Worm (Caenorhabditis elegans) whole organism, young adult: ENCODE measurements around the gene srd-38.
A peak's percentile ranks its signal among the peaks of the same experiment; 100 is the strongest.

Experiments
- C06A6.2 ChIP-seq: fragments of 200-800 bp; sonication (Bioruptor generic); conservative IDR thresholded peaks from 2 replicates; pipeline ENCODE4 v1.3.6; 2022; ENCODE audit warnings: missing genetic modification characterization, missing compliant biosample characterization
- D2030.7 ChIP-seq: fragments of 200-800 bp; sonication (Bioruptor generic); IDR thresholded peaks from 2 replicates; pipeline ENCODE4 v1.3.6; 2022; ENCODE audit warnings: missing genetic modification reagents, missing genetic modification characterization, missing compliant biosample characterization
- F23B12.7 ChIP-seq: sonication (generic microtip); optimal IDR thresholded peaks from 2 replicates; lab custom pipeline; 2017; ENCODE audit warnings: missing genetic modification characterization, mild to moderate bottlenecking, missing compliant biosample characterization, antibody characterized with exemption, moderate library complexity; ENCODE audit not compliant: insufficient read depth
- F37B4.10 ChIP-seq: fragments of 200-800 bp; sonication (Bioruptor generic); IDR thresholded peaks from 2 replicates; pipeline ENCODE4 v1.3.6; 2022; ENCODE audit warnings: missing genetic modification characterization, missing compliant biosample characterization
- F39B2.1 ChIP-seq: fragments of 200-800 bp; sonication (Bioruptor generic); IDR thresholded peaks from 2 replicates; pipeline ENCODE4 v1.3.6; 2022; ENCODE audit warnings: missing genetic modification reagents, missing genetic modification characterization, missing compliant biosample characterization
- F52B5.7 ChIP-seq: sonication (generic microtip); optimal IDR thresholded peaks from 2 replicates; lab custom pipeline; 2016; ENCODE audit warnings: mild to moderate bottlenecking, missing genetic modification characterization, missing compliant biosample characterization
- F57A8.1 ChIP-seq: fragments of 200-800 bp; sonication (Bioruptor generic); optimal IDR thresholded peaks from 2 replicates; lab custom pipeline; 2018; ENCODE audit warnings: mild to moderate bottlenecking, missing genetic modification characterization, moderate library complexity, missing compliant biosample characterization
- T26A5.8 ChIP-seq: sonication (generic microtip); optimal IDR thresholded peaks from 2 replicates; lab custom pipeline; 2016; ENCODE audit warnings: missing genetic modification characterization, missing compliant biosample characterization
- Y53F4B.3 ChIP-seq: fragments of 200-800 bp; sonication (Bioruptor generic); IDR thresholded peaks from 2 replicates; pipeline ENCODE4 v1.3.6; 2022; ENCODE audit warnings: missing genetic modification reagents, missing genetic modification characterization, missing compliant biosample characterization
- Y53G8AR.9 ChIP-seq: fragments of 200-800 bp; sonication (Bioruptor generic); conservative IDR thresholded peaks from 2 replicates; pipeline ENCODE4 v1.3.6; 2022; ENCODE audit warnings: missing genetic modification reagents, missing genetic modification characterization, missing compliant biosample characterization
- Y56A3A.18 ChIP-seq: fragments of 200-800 bp; sonication (Bioruptor generic); IDR thresholded peaks from 2 replicates; pipeline ENCODE4 v1.3.6; 2022; ENCODE audit warnings: missing genetic modification reagents, missing genetic modification characterization, missing compliant biosample characterization
- Y67H2A.10 ChIP-seq: fragments of 200-800 bp; sonication (Bioruptor generic); conservative IDR thresholded peaks from 2 replicates; pipeline ENCODE4 v1.3.6; 2022; ENCODE audit warnings: missing genetic modification reagents, missing genetic modification characterization, missing compliant biosample characterization
- ama-1 ChIP-seq, 3 experiments: fragments of 150-350 bp in 1 of 3; sonication (generic microtip) in 2 of 3; optimal IDR thresholded peaks; 2 replicates each; lab custom pipeline; 2014 to 2018; ENCODE audit warnings: missing biosample characterization in 2 of 3, missing genetic modification characterization in 2 of 3, missing genetic modification reagents in 2 of 3
- aptf-3 ChIP-seq: fragments of 200-800 bp; sonication (Bioruptor generic); IDR thresholded peaks from 2 replicates; pipeline ENCODE4 v1.3.6; 2022; ENCODE audit warnings: missing genetic modification characterization, missing compliant biosample characterization
- bed-2 ChIP-seq: fragments of 200-800 bp; sonication (Bioruptor generic); IDR thresholded peaks from 2 replicates; pipeline ENCODE4 v1.3.6; 2022; ENCODE audit warnings: missing genetic modification reagents, missing genetic modification characterization, missing compliant biosample characterization
- ccch-3 ChIP-seq: fragments of 200-800 bp; sonication (Bioruptor generic); optimal IDR thresholded peaks from 2 replicates; lab custom pipeline; 2018; ENCODE audit warnings: mild to moderate bottlenecking, missing genetic modification characterization, missing compliant biosample characterization
- cebp-1 ChIP-seq, 2 experiments: fragments of 200-800 bp in 1 of 2; sonication (Bioruptor generic) in 1 of 2; sonication (generic microtip) in 1 of 2; IDR thresholded peaks in 1 of 2; optimal IDR thresholded peaks in 1 of 2; 2 replicates each; pipeline versions ENCODE4 v1.3.6 to Lab custom; 2017 to 2022; ENCODE audit warnings: missing compliant biosample characterization in 2 of 2, missing genetic modification characterization in 2 of 2, mild to moderate bottlenecking in 1 of 2, missing genetic modification reagents in 1 of 2, moderate library complexity in 1 of 2
- ceh-40 ChIP-seq: fragments of 200-800 bp; sonication (Bioruptor generic); IDR thresholded peaks from 2 replicates; pipeline ENCODE4 v1.3.6; 2022; ENCODE audit warnings: missing genetic modification characterization, missing compliant biosample characterization
- chd-7 ChIP-seq: sonication (generic microtip); optimal IDR thresholded peaks from 2 replicates; lab custom pipeline; 2016; ENCODE audit warnings: mild to moderate bottlenecking, missing genetic modification characterization, moderate library complexity, missing compliant biosample characterization
- dpff-1 ChIP-seq: sonication (generic microtip); optimal IDR thresholded peaks from 2 replicates; lab custom pipeline; 2017; ENCODE audit warnings: mild to moderate bottlenecking, missing genetic modification characterization, missing compliant biosample characterization
- gei-17 ChIP-seq: fragments of 200-800 bp; sonication (Bioruptor generic); optimal IDR thresholded peaks from 2 replicates; lab custom pipeline; 2018; ENCODE audit warnings: mild to moderate bottlenecking, missing genetic modification characterization, missing compliant biosample characterization
- hmg-20 ChIP-seq: fragments of 200-800 bp; sonication (Bioruptor generic); IDR thresholded peaks from 2 replicates; pipeline ENCODE4 v1.3.6; 2022; ENCODE audit warnings: missing genetic modification reagents, missing genetic modification characterization, missing compliant biosample characterization
- lin-35 ChIP-seq, 3 experiments: fragments of 150-350 bp in 2 of 3; sonication (generic microtip) in 1 of 3; optimal IDR thresholded peaks; 2 replicates each; lab custom pipeline; 2014 to 2018; ENCODE audit warnings: missing biosample characterization in 3 of 3, missing genetic modification characterization in 3 of 3, missing genetic modification reagents in 3 of 3
- lin-54 ChIP-seq: fragments of 200-800 bp; sonication (Bioruptor generic); optimal IDR thresholded peaks from 2 replicates; lab custom pipeline; 2018; ENCODE audit warnings: mild to moderate bottlenecking, missing genetic modification characterization, missing compliant biosample characterization
- lsy-27 ChIP-seq: sonication (generic microtip); optimal IDR thresholded peaks from 2 replicates; lab custom pipeline; 2017; ENCODE audit warnings: missing genetic modification characterization, mild to moderate bottlenecking, missing compliant biosample characterization, antibody characterized with exemption, missing genotype, borderline replicate concordance; ENCODE audit not compliant: insufficient read depth
- madf-10 ChIP-seq: sonication (generic microtip); optimal IDR thresholded peaks from 2 replicates; lab custom pipeline; 2016; ENCODE audit warnings: mild to moderate bottlenecking, missing genetic modification characterization, missing compliant biosample characterization
- madf-3 ChIP-seq: fragments of 200-800 bp; sonication (Bioruptor generic); IDR thresholded peaks from 2 replicates; pipeline ENCODE4 v1.3.6; 2022; ENCODE audit warnings: missing genetic modification reagents, missing genetic modification characterization, missing compliant biosample characterization
- mcd-1 ChIP-seq: fragments of 200-800 bp; sonication (Bioruptor generic); IDR thresholded peaks from 2 replicates; pipeline ENCODE4 v1.3.6; 2022; ENCODE audit warnings: missing genetic modification reagents, missing genetic modification characterization, missing compliant biosample characterization
- mxl-1 ChIP-seq: sonication (generic microtip); optimal IDR thresholded peaks from 2 replicates; lab custom pipeline; 2016; ENCODE audit warnings: missing genetic modification characterization, missing compliant biosample characterization
- nfyb-1 ChIP-seq: fragments of 200-800 bp; sonication (Bioruptor generic); IDR thresholded peaks from 2 replicates; pipeline ENCODE4 v1.3.6; 2022; ENCODE audit warnings: missing genetic modification reagents, missing genetic modification characterization, missing compliant biosample characterization
- nhr-80 ChIP-seq: sonication (generic microtip); optimal IDR thresholded peaks from 2 replicates; lab custom pipeline; 2016; ENCODE audit warnings: missing genetic modification characterization, missing compliant biosample characterization
- nhr-90 ChIP-seq: sonication (generic microtip); optimal IDR thresholded peaks from 2 replicates; lab custom pipeline; 2016; ENCODE audit warnings: missing genotype, mild to moderate bottlenecking, missing genetic modification characterization, missing compliant biosample characterization
- pbrm-1 ChIP-seq: fragments of 200-800 bp; sonication (Bioruptor generic); IDR thresholded peaks from 2 replicates; pipeline ENCODE4 v1.3.6; 2022; ENCODE audit warnings: missing genetic modification reagents, missing genetic modification characterization, missing compliant biosample characterization
- rcor-1 ChIP-seq: fragments of 200-800 bp; sonication (Bioruptor generic); IDR thresholded peaks from 2 replicates; pipeline ENCODE4 v1.3.6; 2022; ENCODE audit warnings: missing genetic modification reagents, missing genetic modification characterization, missing compliant biosample characterization
- repo-1 ChIP-seq: sonication (generic microtip); optimal IDR thresholded peaks from 2 replicates; lab custom pipeline; 2017; ENCODE audit warnings: mild to moderate bottlenecking, missing genetic modification characterization, missing compliant biosample characterization
- rpc-1 ChIP-seq, 2 experiments: fragments of 150-350 bp in 1 of 2; sonication (generic microtip) in 1 of 2; optimal IDR thresholded peaks; 2 replicates each; lab custom pipeline; 2014 to 2018; ENCODE audit warnings: missing biosample characterization in 1 of 2, missing genetic modification characterization in 1 of 2, missing genetic modification reagents in 1 of 2, missing genotype in 1 of 2
- sdz-38 ChIP-seq: sonication (generic microtip); optimal IDR thresholded peaks from 2 replicates; lab custom pipeline; 2016; ENCODE audit warnings: missing genotype, missing genetic modification characterization, missing compliant biosample characterization
- sea-2 ChIP-seq: fragments of 200-800 bp; sonication (Bioruptor generic); IDR thresholded peaks from 2 replicates; pipeline ENCODE4 v1.3.6; 2022; ENCODE audit warnings: missing genetic modification characterization, missing compliant biosample characterization
- snpc-3.4 ChIP-seq: sonication (generic microtip); optimal IDR thresholded peaks from 2 replicates; lab custom pipeline; 2017; ENCODE audit warnings: missing genetic modification characterization, mild to moderate bottlenecking, missing compliant biosample characterization, antibody characterized with exemption, moderate library complexity, missing genotype, missing genetic modification reagents
- somi-1 ChIP-seq: fragments of 200-800 bp; sonication (Bioruptor generic); optimal IDR thresholded peaks from 2 replicates; lab custom pipeline; 2018; ENCODE audit warnings: mild to moderate bottlenecking, missing genetic modification characterization, missing compliant biosample characterization
- tbx-9 ChIP-seq: sonication (generic microtip); optimal IDR thresholded peaks from 2 replicates; lab custom pipeline; 2016; ENCODE audit warnings: borderline replicate concordance, missing genetic modification characterization, inconsistent platforms, missing compliant biosample characterization
- ztf-18 ChIP-seq: sonication (generic microtip); optimal IDR thresholded peaks from 2 replicates; lab custom pipeline; 2016; ENCODE audit warnings: missing genotype, mild to moderate bottlenecking, missing genetic modification characterization, missing compliant biosample characterization
- ztf-22 ChIP-seq: fragments of 200-800 bp; sonication (Bioruptor generic); optimal IDR thresholded peaks from 2 replicates; lab custom pipeline; 2018; ENCODE audit warnings: mild to moderate bottlenecking, missing genetic modification characterization, moderate library complexity, missing compliant biosample characterization
- ztf-25 ChIP-seq: fragments of 200-800 bp; sonication (Bioruptor generic); IDR thresholded peaks from 2 replicates; pipeline ENCODE4 v1.3.6; 2022; ENCODE audit warnings: missing genetic modification reagents, missing genetic modification characterization, missing compliant biosample characterization
- ztf-28 ChIP-seq: fragments of 200-800 bp; sonication (Bioruptor generic); IDR thresholded peaks from 2 replicates; pipeline ENCODE4 v1.3.6; 2022; ENCODE audit warnings: missing genetic modification reagents, missing genetic modification characterization, missing compliant biosample characterization
- ztf-6 ChIP-seq: fragments of 200-800 bp; sonication (Bioruptor generic); IDR thresholded peaks from 2 replicates; pipeline ENCODE4 v1.3.6; 2022; ENCODE audit warnings: missing genetic modification reagents, missing genetic modification characterization, missing compliant biosample characterization

Gene srd-38

DNA sequence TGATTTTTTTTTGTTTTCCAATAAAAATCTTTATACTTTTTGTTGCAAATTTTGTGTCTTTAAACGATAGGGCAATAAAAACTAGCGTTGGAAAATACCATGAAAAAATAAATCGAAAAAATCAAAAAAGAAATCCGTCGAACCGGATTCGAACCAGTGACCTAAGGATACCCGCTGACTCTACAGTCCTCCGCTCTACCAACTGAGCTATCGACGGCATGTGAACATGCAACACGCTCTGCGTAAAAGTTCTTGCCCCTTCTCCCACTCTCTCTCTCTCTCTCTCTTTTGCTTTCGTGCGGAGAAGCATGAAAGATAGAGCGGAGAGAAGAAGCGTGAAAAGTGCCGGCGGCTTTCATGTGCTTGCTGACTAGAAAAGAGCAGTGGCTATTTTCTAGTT, 27.1 kb upstream of the srd-38 start (continued):
- peak; percentile 41 for TF ChIP-seq F57A8.1 (GFP tag; lab: Kevin White, UChicago)
- no peak for TF ChIP-seq lsy-27 (tag; lab: Kevin White, UChicago)
- 0 out of 2 replicates have a peak, but pooled peaks have one; percentile 54 for TF ChIP-seq F39B2.1 (GFP tag; lab: Robert Waterston, UW)
- TF ChIP-seq ztf-28 (GFP tag; lab: Robert Waterston, UW) = peak; percentile 78; the same call in 1 of the 2 replicates
- peak; percentile 89 for TF ChIP-seq nfyb-1 (GFP tag; lab: Robert Waterston, UW)
- TF ChIP-seq somi-1 = peak; percentile 55
- TF ChIP-seq ztf-18 (tag; lab: Kevin White, UChicago) = peak; percentile 60
- no peak for TF ChIP-seq madf-3 (GFP tag; lab: Robert Waterston, UW)
- TF ChIP-seq mcd-1 (GFP tag; lab: Robert Waterston, UW) = no peak
- TF ChIP-seq gei-17 (GFP tag; lab: Kevin White, UChicago) = peak; percentile 60
- no peak; the same call in 1 of the 2 replicates for TF ChIP-seq cebp-1 (GFP tag; IDR thresholded peaks at IDR 0.05; lab: Robert Waterston, UW)
- TF ChIP-seq cebp-1 (tag; optimal IDR thresholded peaks at IDR 0.05; lab: Kevin White, UChicago) = no peak
- peak; percentile 89; the same call in 1 of the 2 replicates for TF ChIP-seq F37B4.10 (GFP tag; lab: Robert Waterston, UW)
- TF ChIP-seq aptf-3 (GFP tag; lab: Robert Waterston, UW) = peak; percentile 79; the same call in 1 of the 2 replicates
- TF ChIP-seq repo-1 = peak; percentile 48
- TF ChIP-seq lin-54 (GFP tag; lab: Kevin White, UChicago) = no peak
- TF ChIP-seq chd-7 (tag; lab: Kevin White, UChicago) = peak; percentile 76
- TF ChIP-seq rpc-1 (optimal IDR thresholded peaks at IDR 0.05; lab: Kevin White, UChicago) = peak; percentile 95
- TF ChIP-seq rpc-1 (tag; optimal IDR thresholded peaks at IDR 0.05; lab: Kevin White, UChicago) = peak; percentile 93
- TF ChIP-seq snpc-3.4 = peak; percentile 60
- no peak for TF ChIP-seq ztf-22 (GFP tag; lab: Kevin White, UChicago)
- TF ChIP-seq pbrm-1 = peak; percentile 88
- TF ChIP-seq Y67H2A.10 = 0 out of 2 replicates have a peak, but pooled peaks have one; percentile 17
- peak; percentile 34 for TF ChIP-seq nhr-80 (tag; lab: Kevin White, UChicago)
- no peak for TF ChIP-seq Y53F4B.3 (GFP tag; lab: Robert Waterston, UW)
- no peak for TF ChIP-seq dpff-1 (tag; lab: Kevin White, UChicago)
- peak; percentile 50 for TF ChIP-seq T26A5.8 (tag; lab: Kevin White, UChicago)
- peak; percentile 54 for TF ChIP-seq D2030.7 (GFP tag; lab: Robert Waterston, UW)
- peak; percentile 35; the same call in 1 of the 2 replicates for TF ChIP-seq bed-2 (GFP tag; lab: Robert Waterston, UW)
- TF ChIP-seq rcor-1 (GFP tag; lab: Robert Waterston, UW) = peak; percentile 85
- peak; percentile 72 for TF ChIP-seq F23B12.7
- peak; percentile 64 for TF ChIP-seq madf-10 (tag; lab: Kevin White, UChicago)
- no peak for TF ChIP-seq ama-1 (optimal IDR thresholded peaks at IDR 0.05; lab: Kevin White, UChicago)
- TF ChIP-seq ama-1 (GFP tag; optimal IDR thresholded peaks at IDR 0.05; lab: Kevin White, UChicago) = no peak
- TF ChIP-seq ztf-6 (GFP tag; lab: Robert Waterston, UW) = no peak
- peak; percentile 68 for TF ChIP-seq F52B5.7
- TF ChIP-seq sdz-38 (tag; lab: Kevin White, UChicago) = no peak
- peak; percentile 66; the same call in 1 of the 2 replicates for TF ChIP-seq ceh-40 (GFP tag; lab: Robert Waterston, UW)
- TF ChIP-seq sea-2 (GFP tag; lab: Robert Waterston, UW) = 0 out of 2 replicates have a peak, but pooled peaks have one; percentile 61
- no peak for TF ChIP-seq tbx-9 (tag; lab: Kevin White, UChicago)
- TF ChIP-seq ztf-25 (GFP tag; lab: Robert Waterston, UW) = peak; percentile 80; the same call in 1 of the 2 replicates
- TF ChIP-seq ccch-3 = peak; percentile 16
- TF ChIP-seq lin-35 (GFP tag; optimal IDR thresholded peaks at IDR 0.05; lab: Kevin White, UChicago) = peak in 1 of 3 experiments; percentile 20
- peak; percentile 78 for TF ChIP-seq mxl-1 (tag; lab: Kevin White, UChicago)
- TF ChIP-seq Y56A3A.18 = peak; percentile 86
- no peak for TF ChIP-seq C06A6.2 (GFP tag; lab: Robert Waterston, UW)
- TF ChIP-seq Y53G8AR.9 = 0 out of 2 replicates have a peak, but pooled peaks have one; percentile 38
- peak; percentile 35; the same call in 1 of the 2 replicates for TF ChIP-seq hmg-20 (GFP tag; lab: Robert Waterston, UW)
- peak; percentile 84 for TF ChIP-seq nhr-90 (tag; lab: Kevin White, UChicago)
